Fruit fly (Drosophila melanogaster) whole organism, embryonic: ENCODE results near the gene Gbeta76C.

ENCODE experiments used
- B-H2 ChIP-seq: fragments of 200-800 bp; sonication (Bioruptor generic); optimal IDR thresholded peaks from 2 replicates; lab custom pipeline; 2018; ENCODE audit warnings: missing biosample characterization, mild to moderate bottlenecking, missing genetic modification characterization
- CG1024 ChIP-seq: fragments of 200-800 bp; sonication (Bioruptor generic); IDR thresholded peaks from 2 replicates; pipeline ENCODE4 v1.3.6; 2022; ENCODE audit warnings: missing biosample characterization, missing genetic modification characterization
- CG10959 ChIP-seq: fragments of 200-800 bp; sonication (Bioruptor generic); IDR thresholded peaks from 2 replicates; pipeline ENCODE4 v1.3.6; 2022; ENCODE audit warnings: missing biosample characterization, missing genetic modification characterization
- CG12659 ChIP-seq: fragments of 200-800 bp; sonication (Bioruptor generic); optimal IDR thresholded peaks from 3 replicates; lab custom pipeline; 2017; ENCODE audit warnings: mild to moderate bottlenecking, missing biosample characterization, missing genetic modification reagents, missing genetic modification characterization
- CG14965 ChIP-seq: fragments of 200-800 bp; sonication (Bioruptor generic); optimal IDR thresholded peaks from 2 replicates; lab custom pipeline; 2016; ENCODE audit warnings: missing biosample characterization, missing genetic modification characterization, borderline replicate concordance
- CG15696 ChIP-seq: fragments of 200-800 bp; sonication (Bioruptor generic); optimal IDR thresholded peaks from 2 replicates; lab custom pipeline; 2019; ENCODE audit warnings: missing biosample characterization, mild to moderate bottlenecking, missing genetic modification characterization, moderate library complexity
- CG1647 ChIP-seq: fragments of 200-800 bp; sonication (Bioruptor generic); optimal IDR thresholded peaks from 3 replicates; lab custom pipeline; 2016; ENCODE audit warnings: missing biosample characterization, missing genetic modification characterization
- CG17359 ChIP-seq: fragments of 200-800 bp; sonication (Bioruptor generic); optimal IDR thresholded peaks from 3 replicates; lab custom pipeline; 2018; ENCODE audit warnings: missing biosample characterization, mild to moderate bottlenecking, missing genetic modification characterization, moderate library complexity
- CG1832 ChIP-seq: fragments of 200-800 bp; sonication (Bioruptor generic); optimal IDR thresholded peaks from 2 replicates; lab custom pipeline; 2017; ENCODE audit warnings: missing biosample characterization, mild to moderate bottlenecking, missing genetic modification characterization, inconsistent platforms
- CG2120 ChIP-seq: fragments of 200-800 bp; sonication (Bioruptor generic); optimal IDR thresholded peaks from 3 replicates; lab custom pipeline; 2016; ENCODE audit warnings: missing biosample characterization, missing genetic modification characterization
- CG31441 ChIP-seq: fragments of 200-800 bp; sonication (Bioruptor generic); IDR thresholded peaks from 2 replicates; pipeline ENCODE4 v1.3.6; 2022; ENCODE audit warnings: missing biosample characterization, missing genetic modification characterization
- CG32772 ChIP-seq: fragments of 200-800 bp; sonication (Bioruptor generic); IDR thresholded peaks from 2 replicates; pipeline ENCODE4 v1.3.6; 2022; ENCODE audit warnings: missing biosample characterization, missing genetic modification characterization
- CG3407 ChIP-seq: fragments of 200-800 bp; sonication (Bioruptor generic); optimal IDR thresholded peaks from 2 replicates; lab custom pipeline; 2018; ENCODE audit warnings: missing biosample characterization, mild to moderate bottlenecking, missing genetic modification characterization
- CG3995 ChIP-seq: fragments of 200-800 bp; sonication (Bioruptor generic); optimal IDR thresholded peaks from 3 replicates; lab custom pipeline; 2016; ENCODE audit warnings: missing biosample characterization, missing genetic modification characterization
- CG5180 ChIP-seq: fragments of 200-800 bp; sonication (Bioruptor generic); optimal IDR thresholded peaks from 3 replicates; lab custom pipeline; 2017; ENCODE audit warnings: missing biosample characterization, missing genetic modification characterization, mild to moderate bottlenecking, moderate library complexity, missing genetic modification reagents
- CG6765 ChIP-seq: fragments of 200-800 bp; sonication (Bioruptor generic); optimal IDR thresholded peaks from 3 replicates; lab custom pipeline; 2017; ENCODE audit warnings: missing biosample characterization, mild to moderate bottlenecking, missing genetic modification characterization
- CG7556 ChIP-seq: fragments of 200-800 bp; sonication (Bioruptor generic); optimal IDR thresholded peaks from 2 replicates; lab custom pipeline; 2017; ENCODE audit warnings: missing biosample characterization, mild to moderate bottlenecking, missing genetic modification characterization
- CG7928 ChIP-seq: fragments of 200-800 bp; sonication (Bioruptor generic); optimal IDR thresholded peaks from 2 replicates; lab custom pipeline; 2017; ENCODE audit warnings: missing biosample characterization, mild to moderate bottlenecking, missing genetic modification characterization
- CG8359 ChIP-seq: fragments of 200-800 bp; sonication (Bioruptor generic); optimal IDR thresholded peaks from 2 replicates; lab custom pipeline; 2017; ENCODE audit warnings: missing biosample characterization, mild to moderate bottlenecking, missing genetic modification characterization, borderline replicate concordance
- CG9727 ChIP-seq: fragments of 200-800 bp; sonication (Bioruptor generic); optimal IDR thresholded peaks from 3 replicates; lab custom pipeline; 2017; ENCODE audit warnings: missing biosample characterization, mild to moderate bottlenecking, missing genetic modification characterization
- E2f2 ChIP-seq: fragments of 200-800 bp; sonication (Bioruptor generic); IDR thresholded peaks from 2 replicates; pipeline ENCODE4 v1.3.6; 2022; ENCODE audit warnings: missing biosample characterization, missing genetic modification characterization
- Fer2 ChIP-seq: fragments of 200-800 bp; sonication (Bioruptor generic); optimal IDR thresholded peaks from 2 replicates; lab custom pipeline; 2018; ENCODE audit warnings: missing biosample characterization, mild to moderate bottlenecking, missing genetic modification characterization, moderate library complexity
- Hr51 ChIP-seq, 2 experiments: fragments of 200-800 bp; sonication (Bioruptor generic); optimal IDR thresholded peaks; 2 replicates in 1 of 2; 3 replicates in 1 of 2; lab custom pipeline; 2016 to 2018; ENCODE audit warnings: missing biosample characterization in 2 of 2, missing genetic modification characterization in 2 of 2, mild to moderate bottlenecking in 1 of 2, moderate library complexity in 1 of 2
- NC2α ChIP-seq: fragments of 200-800 bp; sonication (Bioruptor generic); optimal IDR thresholded peaks from 2 replicates; lab custom pipeline; 2016; ENCODE audit warnings: missing biosample characterization, missing genetic modification characterization
- Pdp1 ChIP-seq, 2 experiments: fragments of 200-800 bp; sonication (Bioruptor generic); optimal IDR thresholded peaks; 3 replicates each; lab custom pipeline; 2016; ENCODE audit warnings: missing biosample characterization in 2 of 2, missing genetic modification characterization in 2 of 2, mild to moderate bottlenecking in 1 of 2, moderate library complexity in 1 of 2
- Scr ChIP-seq: fragments of 200-800 bp; sonication (Bioruptor generic); IDR thresholded peaks from 2 replicates; pipeline ENCODE4 v1.3.6; 2022; ENCODE audit warnings: missing biosample characterization, missing genetic modification characterization; ENCODE audit not compliant: partially characterized antibody
- Sry-β ChIP-seq: fragments of 200-800 bp; sonication (Bioruptor generic); optimal IDR thresholded peaks from 2 replicates; lab custom pipeline; 2018; ENCODE audit warnings: missing biosample characterization, mild to moderate bottlenecking, missing genetic modification characterization, moderate library complexity
- Sry-δ ChIP-seq: fragments of 200-800 bp; sonication (Bioruptor generic); optimal IDR thresholded peaks from 2 replicates; lab custom pipeline; 2016; ENCODE audit warnings: missing biosample characterization, missing genetic modification characterization
- ab ChIP-seq: fragments of 200-800 bp; sonication (Bioruptor generic); optimal IDR thresholded peaks from 2 replicates; lab custom pipeline; 2016; ENCODE audit warnings: missing biosample characterization, missing genetic modification characterization
- ap ChIP-seq: fragments of 200-800 bp; sonication (Bioruptor generic); IDR thresholded peaks from 2 replicates; pipeline ENCODE4 v1.3.6; 2022; ENCODE audit warnings: missing biosample characterization, missing genetic modification characterization
- ara ChIP-seq: fragments of 200-800 bp; sonication (Bioruptor generic); IDR thresholded peaks from 2 replicates; pipeline ENCODE4 v1.3.6; 2022; ENCODE audit warnings: missing biosample characterization, missing genetic modification characterization
- ato ChIP-seq: fragments of 200-800 bp; sonication (Bioruptor generic); IDR thresholded peaks from 2 replicates; pipeline ENCODE4 v1.3.6; 2022; ENCODE audit warnings: missing biosample characterization, missing genetic modification characterization; ENCODE audit not compliant: partially characterized antibody
- az2 ChIP-seq: fragments of 200-800 bp; sonication (Bioruptor generic); optimal IDR thresholded peaks from 3 replicates; lab custom pipeline; 2016; ENCODE audit warnings: missing biosample characterization, missing genetic modification characterization
- bbx ChIP-seq: fragments of 200-800 bp; sonication (Bioruptor generic); IDR thresholded peaks from 2 replicates; pipeline ENCODE4 v1.3.6; 2022; ENCODE audit warnings: missing biosample characterization, missing genetic modification characterization; ENCODE audit not compliant: partially characterized antibody
- br ChIP-seq: fragments of >200 bp; optimal IDR thresholded peaks from 2 replicates; lab custom pipeline; 2017
- danr ChIP-seq: fragments of 200-800 bp; sonication (Bioruptor generic); IDR thresholded peaks from 2 replicates; pipeline ENCODE4 v1.3.6; 2022; ENCODE audit warnings: missing biosample characterization, missing genetic modification characterization
- dati ChIP-seq: fragments of 200-800 bp; sonication (Bioruptor generic); IDR thresholded peaks from 2 replicates; pipeline ENCODE4 v1.3.6; 2022; ENCODE audit warnings: missing biosample characterization, missing genetic modification characterization
- dm ChIP-seq: fragments of 200-800 bp; sonication (Bioruptor generic); optimal IDR thresholded peaks from 3 replicates; lab custom pipeline; 2016; ENCODE audit warnings: missing biosample characterization, missing genetic modification characterization
- en ChIP-seq: fragments of 200-800 bp; sonication (Bioruptor generic); optimal IDR thresholded peaks from 2 replicates; lab custom pipeline; 2016; ENCODE audit warnings: missing biosample characterization, missing genetic modification characterization
- fu2 ChIP-seq: fragments of 200-800 bp; sonication (Bioruptor generic); optimal IDR thresholded peaks from 2 replicates; lab custom pipeline; 2016; ENCODE audit warnings: missing biosample characterization, missing genetic modification characterization
- insv ChIP-seq, 2 experiments: fragments of 200-800 bp; sonication (Bioruptor generic); optimal IDR thresholded peaks; 3 replicates each; lab custom pipeline; 2016 to 2018; ENCODE audit warnings: missing biosample characterization in 2 of 2, missing genetic modification characterization in 2 of 2
- klu ChIP-seq: fragments of 200-800 bp; sonication (Bioruptor generic); IDR thresholded peaks from 2 replicates; pipeline ENCODE4 v1.3.6; 2022; ENCODE audit warnings: missing biosample characterization, missing genetic modification characterization
- knrl ChIP-seq: fragments of 200-800 bp; sonication (Bioruptor generic); IDR thresholded peaks from 3 replicates; pipeline ENCODE4 v1.3.6; 2022; ENCODE audit warnings: missing biosample characterization, missing genetic modification characterization; ENCODE audit not compliant: partially characterized antibody
- mirr ChIP-seq: fragments of 200-800 bp; sonication (Bioruptor generic); optimal IDR thresholded peaks from 3 replicates; lab custom pipeline; 2018; ENCODE audit warnings: missing biosample characterization, mild to moderate bottlenecking, missing genetic modification characterization
- p53 ChIP-seq: fragments of 200-800 bp; sonication (Bioruptor generic); optimal IDR thresholded peaks from 2 replicates; lab custom pipeline; 2016; ENCODE audit warnings: missing biosample characterization, missing genetic modification characterization
- psq ChIP-seq: fragments of 200-800 bp; sonication (Bioruptor generic); optimal IDR thresholded peaks from 2 replicates; lab custom pipeline; 2017; ENCODE audit warnings: missing biosample characterization, missing genetic modification characterization
- row ChIP-seq: fragments of 200-800 bp; sonication (Bioruptor generic); IDR thresholded peaks from 3 replicates; pipeline ENCODE4 v1.3.6; 2022; ENCODE audit warnings: missing biosample characterization, missing genetic modification characterization
- stc ChIP-seq: fragments of 200-800 bp; sonication (Bioruptor generic); IDR thresholded peaks from 2 replicates; pipeline ENCODE4 v1.3.6; 2022; ENCODE audit warnings: missing biosample characterization, missing genetic modification characterization
- sug ChIP-seq: fragments of 200-800 bp; optimal IDR thresholded peaks from 2 replicates; lab custom pipeline; 2019; ENCODE audit warnings: missing biosample characterization, mild to moderate bottlenecking, missing genetic modification characterization, moderate library complexity
- tin ChIP-seq: fragments of 200-800 bp; sonication (Bioruptor generic); optimal IDR thresholded peaks from 3 replicates; lab custom pipeline; 2016; ENCODE audit warnings: missing biosample characterization, missing genetic modification characterization
- trem ChIP-seq: fragments of 200-800 bp; optimal IDR thresholded peaks from 3 replicates; lab custom pipeline; 2019; ENCODE audit warnings: missing biosample characterization, mild to moderate bottlenecking, missing genetic modification characterization, moderate library complexity
- zfh1 ChIP-seq: fragments of 200-800 bp; sonication (Bioruptor generic); IDR thresholded peaks from 3 replicates; pipeline ENCODE4 v1.3.6; 2022; ENCODE audit warnings: missing biosample characterization, missing genetic modification characterization

Gbeta76C gene

DNA sequence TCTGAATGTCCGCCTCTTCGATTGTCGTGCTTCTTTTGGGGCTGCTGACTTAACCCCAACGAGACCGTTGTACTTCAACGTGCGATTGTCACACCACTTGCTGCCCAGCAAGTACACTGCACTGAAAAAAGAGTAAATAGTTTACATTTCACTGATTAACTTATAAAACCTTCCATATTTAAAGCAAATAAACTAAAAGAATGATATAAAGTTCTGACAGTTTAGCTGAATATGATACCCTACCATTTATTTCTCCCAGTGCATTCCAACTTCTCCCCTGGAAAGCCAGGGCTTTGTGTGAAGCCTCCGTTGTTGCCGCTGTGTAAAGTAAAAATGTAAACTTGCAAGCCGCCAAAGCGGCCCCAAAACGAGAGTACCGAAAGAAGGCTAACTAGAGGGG lies 13.1 kb upstream of the Gbeta76C start (continued):
- TF ChIP-seq tin (GFP tag; lab: Kevin White, UChicago) (peak; percentile 26), klu (GFP tag; lab: Robert Waterston, UW) (no peak), CG8359 (GFP tag; lab: Kevin White, UChicago) (no peak), row (peak; percentile 38; the same call in 1 of the 3 replicates), ara (GFP tag; lab: Robert Waterston, UW) (peak; percentile 67), dati (no peak), stc (GFP tag; lab: Robert Waterston, UW) (peak; percentile 54), CG6765 (no peak), CG31441 (GFP tag; lab: Robert Waterston, UW) (peak; percentile 40; the same call in 1 of the 2 replicates), zfh1 (peak; percentile 60; the same call in 2 of the 3 replicates), E2f2 (GFP tag; lab: Robert Waterston, UW) (no peak), p53 (GFP tag; lab: Kevin White, UChicago) (no peak), CG2120 (GFP tag; lab: Kevin White, UChicago) (no peak), CG7928 (GFP tag; lab: Kevin White, UChicago) (no peak), bbx (GFP tag; lab: Robert Waterston, UW) (no peak), CG1832 (GFP tag; lab: Kevin White, UChicago) (no peak), CG12659 (GFP tag; lab: Kevin White, UChicago) (no peak), Sry-δ (no peak), sug (tag; lab: Kevin White, UChicago) (no peak), CG9727 (GFP tag; lab: Kevin White, UChicago) (peak; percentile 28), fu2 (GFP tag; lab: Kevin White, UChicago) (no peak), Pdp1 (GFP tag; optimal IDR thresholded peaks at IDR 0.05; lab: Kevin White, UChicago) (peak in 1 of 2 experiments; percentile 13), B-H2 (GFP tag; lab: Kevin White, UChicago) (no peak), trem (tag; lab: Kevin White, UChicago) (peak; percentile 37), mirr (GFP tag; lab: Kevin White, UChicago) (no peak), CG7556 (GFP tag; lab: Kevin White, UChicago) (no peak), CG17359 (tag; lab: Kevin White, UChicago) (peak; percentile 35), Scr (GFP tag; lab: Robert Waterston, UW) (no peak), psq (GFP tag; lab: Kevin White, UChicago) (no peak), CG3995 (GFP tag; lab: Kevin White, UChicago) (no peak), CG10959 (GFP tag; lab: Robert Waterston, UW) (no peak), CG3407 (GFP tag; lab: Kevin White, UChicago) (peak; percentile 20), Hr51 (GFP tag; optimal IDR thresholded peaks at IDR 0.05; lab: Kevin White, UChicago) (no peak), CG15696 (tag; lab: Kevin White, UChicago) (no peak), ab (no peak), CG14965 (GFP tag; lab: Kevin White, UChicago) (no peak), insv (GFP tag; optimal IDR thresholded peaks at IDR 0.05; lab: Kevin White, UChicago) (no peak), CG1647 (GFP tag; lab: Kevin White, UChicago) (no peak), en (GFP tag; lab: Kevin White, UChicago) (no peak), ato (GFP tag; lab: Robert Waterston, UW) (no peak), CG5180 (GFP tag; lab: Kevin White, UChicago) (no peak), CG1024 (GFP tag; lab: Robert Waterston, UW) (no peak), knrl (no peak), CG32772 (no peak), Fer2 (tag; lab: Kevin White, UChicago) (no peak), danr (GFP tag; lab: Robert Waterston, UW) (no peak), br (no peak), Sry-β (GFP tag; lab: Kevin White, UChicago) (no peak), az2 (GFP tag; lab: Kevin White, UChicago) (peak; percentile 47), NC2α (GFP tag; lab: Kevin White, UChicago) (no peak), ap (GFP tag; lab: Robert Waterston, UW) (no peak), dm (GFP tag; lab: Kevin White, UChicago) (peak; percentile 0)
